Worm (Caenorhabditis elegans): ENCODE measurements around the gene rpt-4.

Gene rpt-4

DNA sequence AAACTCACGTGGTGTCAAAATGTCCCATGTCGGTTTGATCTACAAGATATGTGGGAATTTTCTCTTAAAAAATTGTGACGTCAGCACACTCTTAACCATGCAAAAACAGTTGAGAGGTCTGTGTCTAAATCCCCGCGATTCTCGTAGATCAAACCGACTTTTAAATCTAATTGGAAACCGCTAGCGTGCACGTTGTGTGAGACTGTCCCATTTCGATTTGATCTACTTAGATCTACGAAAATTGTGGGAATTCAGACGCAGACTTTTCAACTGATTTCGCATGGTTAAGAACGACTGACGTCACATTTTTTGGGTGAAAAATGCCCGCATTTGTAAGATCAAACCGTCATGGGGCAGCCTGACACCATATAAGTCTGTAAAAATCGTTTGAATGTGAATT lies 11.9 kb upstream of the rpt-4 start (continued):
- TF ChIP-seq xnd-1 (tag; optimal IDR thresholded peaks at IDR 0.05), result peak; percentile 17
- TF ChIP-seq ceh-79 (tag; optimal IDR thresholded peaks at IDR 0.05), result no peak
- TF ChIP-seq die-1 (tag; optimal IDR thresholded peaks at IDR 0.05), result no peak
- TF ChIP-seq rcor-1 (GFP tag; IDR thresholded peaks at IDR 0.05), result no peak
- no peak for TF ChIP-seq ztf-18 (tag; optimal IDR thresholded peaks at IDR 0.05)
- 0 out of 2 replicates have a peak, but pooled peaks have one; percentile 45 for TF ChIP-seq ekl-4 (GFP tag; IDR thresholded peaks at IDR 0.05)
- TF ChIP-seq C06A6.2 (GFP tag; conservative IDR thresholded peaks at IDR 0.05), result no peak
- no peak for TF ChIP-seq bed-1 (GFP tag; IDR thresholded peaks at IDR 0.05)
- TF ChIP-seq hrde-1 (tag; optimal IDR thresholded peaks at IDR 0.05; ENCODE audit: borderline replicate concordance), result no peak
- no peak for TF ChIP-seq cebp-1 (GFP tag; IDR thresholded peaks at IDR 0.05)
- no peak for TF ChIP-seq cebp-1 (tag; optimal IDR thresholded peaks at IDR 0.05)
- TF ChIP-seq bed-2 (GFP tag; IDR thresholded peaks at IDR 0.05), result no peak
- peak; percentile 66 for TF ChIP-seq madf-6 (GFP tag; IDR thresholded peaks at IDR 0.05)
- no peak for TF ChIP-seq F55B11.4 (tag; optimal IDR thresholded peaks at IDR 0.05; ENCODE audit: borderline replicate concordance, insufficient read depth)
- TF ChIP-seq mel-28 (tag; optimal IDR thresholded peaks at IDR 0.05; ENCODE audit: borderline replicate concordance), result no peak
- TF ChIP-seq snpc-4 (GFP tag; optimal IDR thresholded peaks at IDR 0.05), result no peak
- no peak for TF ChIP-seq snpc-4 (tag; optimal IDR thresholded peaks at IDR 0.05)
- TF ChIP-seq dox-1 (GFP tag; IDR thresholded peaks at IDR 0.05), result no peak
- no peak for TF ChIP-seq attf-5 (GFP tag; optimal IDR thresholded peaks at IDR 0.05)

DNA sequence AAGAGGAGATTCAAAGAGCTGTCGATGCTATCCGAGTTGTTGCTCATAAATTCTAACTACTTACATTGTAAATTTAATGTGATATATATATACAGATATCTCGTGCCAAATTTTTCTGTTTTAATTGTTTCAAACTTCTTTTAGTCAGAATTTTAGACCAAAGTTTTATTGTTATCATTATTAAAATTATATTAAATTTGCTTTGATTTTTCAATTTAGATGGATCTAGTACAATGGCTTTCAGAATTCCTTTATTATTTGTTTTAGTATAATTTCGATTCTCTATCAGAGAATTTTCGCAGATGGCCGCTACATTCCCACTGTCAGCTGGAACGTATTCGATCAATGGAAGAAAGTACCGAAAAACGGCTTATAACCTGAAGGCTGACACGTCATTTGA lies 11.4 kb upstream of the rpt-4 start, which contains the start of gene ascc-1:
ascc-1 (plus strand) TSS at position 301 of the 400 bp plus-strand sequence.
- TF ChIP-seq hlh-26 (GFP tag; conservative IDR thresholded peaks at IDR 0.05) (no peak), egl-18 (GFP tag; IDR thresholded peaks at IDR 0.05) (no peak), aptf-2 (GFP tag; conservative IDR thresholded peaks at IDR 0.05) (no peak), F57C9.4 (tag; optimal IDR thresholded peaks at IDR 0.05) (no peak), F33H1.4 (GFP tag; IDR thresholded peaks at IDR 0.05) (no peak), attf-6 (GFP tag; IDR thresholded peaks at IDR 0.05) (no peak), ceh-100 (GFP tag; IDR thresholded peaks at IDR 0.05) (no peak), chd-7 (tag; optimal IDR thresholded peaks at IDR 0.05) (no peak), hmg-20 (GFP tag; IDR thresholded peaks at IDR 0.05) (no peak), hmg-1.2 (GFP tag; IDR thresholded peaks at IDR 0.05) (no peak), nhr-90 (tag; optimal IDR thresholded peaks at IDR 0.05) (no peak), F23B12.7 (tag; optimal IDR thresholded peaks at IDR 0.05; ENCODE audit: insufficient read depth) (no peak), K12H6.12 (tag; optimal IDR thresholded peaks at IDR 0.05) (no peak), ceh-91 (GFP tag; IDR thresholded peaks at IDR 0.05) (no peak), akir-1 (GFP tag; optimal IDR thresholded peaks at IDR 0.05) (no peak), ccch-3 (GFP tag; optimal IDR thresholded peaks at IDR 0.05) (no peak), lir-1 (GFP tag; conservative IDR thresholded peaks at IDR 0.05) (no peak), snpc-3.4 (tag; optimal IDR thresholded peaks at IDR 0.05) (no peak), mcd-1 (GFP tag; IDR thresholded peaks at IDR 0.05) (no peak), him-1 (tag; optimal IDR thresholded peaks at IDR 0.05) (no peak)

All from whole organism, young adult.